Worm (Caenorhabditis elegans) whole organism, mixed stage, embryonic: ENCODE results near the gene osm-12.
"Not testable (repeated sequence)": the region's sequence is repeated elsewhere in the genome, so short reads cannot be mapped to it uniquely, and the experiment has no call there.

Experiments
- M03D4.4 ChIP-seq: sonication (generic microtip); optimal IDR thresholded peaks from 2 replicates; lab custom pipeline; 2017; ENCODE audit warnings: mild to moderate bottlenecking, missing genetic modification characterization, missing compliant biosample characterization
- bed-3 ChIP-seq: fragments of 200-800 bp; sonication (Bioruptor generic); optimal IDR thresholded peaks from 3 replicates; lab custom pipeline; 2018; ENCODE audit warnings: mild to moderate bottlenecking, missing genetic modification characterization, moderate library complexity, missing compliant biosample characterization
- blmp-1 ChIP-seq: fragments of 150-350 bp; optimal IDR thresholded peaks from 2 replicates; lab custom pipeline; 2014; ENCODE audit warnings: missing biosample characterization, missing genetic modification characterization
- ceh-39 ChIP-seq: fragments of 150-350 bp; optimal IDR thresholded peaks from 2 replicates; lab custom pipeline; 2014; ENCODE audit warnings: missing biosample characterization, missing genetic modification characterization
- ceh-83 ChIP-seq: fragments of 200-800 bp; sonication (Bioruptor generic); optimal IDR thresholded peaks from 2 replicates; lab custom pipeline; 2018; ENCODE audit warnings: mild to moderate bottlenecking, missing genetic modification characterization, missing compliant biosample characterization
- ces-1 ChIP-seq: fragments of 150-350 bp; optimal IDR thresholded peaks from 2 replicates; lab custom pipeline; 2014; ENCODE audit warnings: missing biosample characterization, missing genetic modification reagents, missing genetic modification characterization
- drap-1 ChIP-seq: fragments of 200-800 bp; sonication (Bioruptor generic); optimal IDR thresholded peaks from 3 replicates; lab custom pipeline; 2018; ENCODE audit warnings: mild to moderate bottlenecking, missing genetic modification characterization, missing compliant biosample characterization
- elt-1 ChIP-seq: sonication (generic microtip); optimal IDR thresholded peaks from 2 replicates; lab custom pipeline; 2017; ENCODE audit warnings: missing genetic modification characterization, mild to moderate bottlenecking, missing compliant biosample characterization, antibody characterized with exemption, moderate library complexity, borderline replicate concordance; ENCODE audit not compliant: insufficient read depth
- elt-3 ChIP-seq: fragments of 150-350 bp; optimal IDR thresholded peaks from 2 replicates; lab custom pipeline; 2014; ENCODE audit warnings: missing biosample characterization, missing genetic modification characterization
- flh-1 ChIP-seq: fragments of 200-800 bp; sonication (Bioruptor generic); optimal IDR thresholded peaks from 2 replicates; lab custom pipeline; 2018; ENCODE audit warnings: mild to moderate bottlenecking, missing genetic modification characterization, moderate library complexity, missing compliant biosample characterization
- ham-2 ChIP-seq: fragments of 200-800 bp; sonication (Bioruptor generic); optimal IDR thresholded peaks from 2 replicates; lab custom pipeline; 2018; ENCODE audit warnings: mild to moderate bottlenecking, missing genetic modification characterization, missing compliant biosample characterization
- hlh-1 ChIP-seq: fragments of 150-350 bp; optimal IDR thresholded peaks from 2 replicates; lab custom pipeline; 2014; ENCODE audit warnings: missing biosample characterization, missing genetic modification reagents, missing genetic modification characterization
- lin-13 ChIP-seq: fragments of 150-350 bp; optimal IDR thresholded peaks from 2 replicates; lab custom pipeline; 2014; ENCODE audit warnings: missing biosample characterization, missing genetic modification characterization
- lin-32 ChIP-seq: fragments of 200-800 bp; sonication (Bioruptor generic); optimal IDR thresholded peaks from 2 replicates; lab custom pipeline; 2018; ENCODE audit warnings: mild to moderate bottlenecking, missing genetic modification characterization, missing compliant biosample characterization
- mab-5 ChIP-seq: fragments of 150-350 bp; optimal IDR thresholded peaks from 2 replicates; lab custom pipeline; 2014; ENCODE audit warnings: missing biosample characterization, missing genetic modification characterization
- mep-1 ChIP-seq: fragments of 150-350 bp; optimal IDR thresholded peaks from 2 replicates; lab custom pipeline; 2017; ENCODE audit warnings: missing biosample characterization, missing genetic modification reagents, missing genetic modification characterization, inconsistent platforms
- mls-2 ChIP-seq: sonication (generic microtip); optimal IDR thresholded peaks from 2 replicates; lab custom pipeline; 2016; ENCODE audit warnings: mild to moderate bottlenecking, missing genetic modification characterization, moderate library complexity, missing compliant biosample characterization
- nhr-12 ChIP-seq: fragments of 150-350 bp; optimal IDR thresholded peaks from 2 replicates; lab custom pipeline; 2014; ENCODE audit warnings: missing biosample characterization, missing genetic modification characterization
- nhr-2 ChIP-seq: fragments of 150-350 bp; optimal IDR thresholded peaks from 2 replicates; lab custom pipeline; 2014; ENCODE audit warnings: missing biosample characterization, missing genetic modification characterization
- nhr-237 ChIP-seq: fragments of 150-350 bp; optimal IDR thresholded peaks from 2 replicates; lab custom pipeline; 2014; ENCODE audit warnings: missing biosample characterization, missing genetic modification characterization
- nhr-28 ChIP-seq: fragments of 150-350 bp; optimal IDR thresholded peaks from 2 replicates; lab custom pipeline; 2014; ENCODE audit warnings: missing biosample characterization, missing genetic modification characterization
- pha-4 ChIP-seq: fragments of 150-350 bp; optimal IDR thresholded peaks from 2 replicates; lab custom pipeline; 2018; ENCODE audit warnings: missing biosample characterization, missing genetic modification reagents, missing genetic modification characterization
- sptf-1 ChIP-seq: sonication (generic microtip); optimal IDR thresholded peaks from 2 replicates; lab custom pipeline; 2017; ENCODE audit warnings: mild to moderate bottlenecking, missing genetic modification characterization, moderate library complexity, missing compliant biosample characterization
- tbx-8 ChIP-seq: fragments of 200-800 bp; sonication (Bioruptor generic); optimal IDR thresholded peaks from 2 replicates; lab custom pipeline; 2018; ENCODE audit warnings: mild to moderate bottlenecking, missing genetic modification characterization, moderate library complexity, missing compliant biosample characterization
- unc-120 ChIP-seq: sonication (generic microtip); optimal IDR thresholded peaks from 2 replicates; lab custom pipeline; 2017; ENCODE audit warnings: missing genetic modification characterization, missing compliant biosample characterization; ENCODE audit not compliant: poor library complexity, severe bottlenecking
- unc-39 ChIP-seq: fragments of 150-350 bp; optimal IDR thresholded peaks from 2 replicates; lab custom pipeline; 2014; ENCODE audit warnings: missing biosample characterization, missing genetic modification characterization
- ztf-11 ChIP-seq: fragments of 150-350 bp; optimal IDR thresholded peaks from 2 replicates; lab custom pipeline; 2014; ENCODE audit warnings: missing biosample characterization, missing genetic modification characterization

Gene osm-12

ce11 chrIII:12182919-12183318, 19.4 kb downstream of the osm-12 start, which contains the start of gene Y75B8A.10:
TSS of gene Y75B8A.10 (minus strand) at chrIII:12183019.
- TF ChIP-seq nhr-237 (tag; lab: Kevin White, UChicago) (no peak), sptf-1 (tag; lab: Kevin White, UChicago) (no peak)
- TF ChIP-seq, all 35 proteins: peak for 0

- TF ChIP-seq pha-4 (tag; lab: Kevin White, UChicago) = peak; percentile 68
- no peak for TF ChIP-seq tbx-8 (GFP tag; lab: Kevin White, UChicago)
- peak; percentile 53 for TF ChIP-seq mep-1 (tag; lab: Kevin White, UChicago)
- peak; percentile 34 for TF ChIP-seq unc-120 (tag; lab: Kevin White, UChicago)
- peak; percentile 53 for TF ChIP-seq blmp-1 (tag; lab: Kevin White, UChicago)
- TF ChIP-seq nhr-2 (tag; lab: Kevin White, UChicago) = no peak
- TF ChIP-seq elt-1 (tag; lab: Kevin White, UChicago) = no peak
- TF ChIP-seq hlh-1 = peak; percentile 2
- TF ChIP-seq mls-2 = no peak
- TF ChIP-seq ham-2 (GFP tag; lab: Kevin White, UChicago) = peak; percentile 58
- TF ChIP-seq drap-1 (GFP tag; lab: Kevin White, UChicago) = no peak
Observed at ce11 chrIII:12178121-12178520, 24.2 kb downstream of the osm-12 start.

- not testable (repeated sequence) for TF ChIP-seq flh-1 (GFP tag; lab: Kevin White, UChicago); elt-1 (tag; lab: Kevin White, UChicago); mab-5 (tag; lab: Kevin White, UChicago)
- TF ChIP-seq, all 35 proteins: peak for 0; not testable (repeated sequence) for 35
Observed at ce11 chrIII:12177145-12177544, 25.2 kb downstream of the osm-12 start, which contains the start of gene gly-11. TSS of gene gly-11 (minus strand) at chrIII:12177245.

ce11 chrIII:12167030-12167429, 35.3 kb downstream of the osm-12 start:
- TF ChIP-seq nhr-237 (tag; lab: Kevin White, UChicago) (no peak), nhr-12 (tag; lab: Kevin White, UChicago) (no peak), nhr-2 (tag; lab: Kevin White, UChicago) (no peak), lin-32 (GFP tag; lab: Kevin White, UChicago) (no peak), elt-3 (tag; lab: Kevin White, UChicago) (no peak), mab-5 (tag; lab: Kevin White, UChicago) (no peak), ceh-83 (GFP tag; lab: Kevin White, UChicago) (no peak), blmp-1 (tag; lab: Kevin White, UChicago) (no peak), ham-2 (GFP tag; lab: Kevin White, UChicago) (no peak), nhr-28 (tag; lab: Kevin White, UChicago) (no peak), bed-3 (no peak), drap-1 (GFP tag; lab: Kevin White, UChicago) (no peak), ces-1 (no peak)

ce11 chrIII:12165305-12165704, 37.0 kb downstream of the osm-12 start:
- TF ChIP-seq lin-13 (tag; lab: Kevin White, UChicago) = no peak

- TF ChIP-seq ham-2 (GFP tag; lab: Kevin White, UChicago) (no peak), drap-1 (GFP tag; lab: Kevin White, UChicago) (no peak), ztf-11 (tag; lab: Kevin White, UChicago) (no peak), ceh-39 (no peak), nhr-2 (tag; lab: Kevin White, UChicago) (no peak)
Observed at ce11 chrIII:12164414-12164813, 37.9 kb downstream of the osm-12 start.

ce11 chrIII:12160929-12161328, 41.4 kb downstream of the osm-12 start:
- no peak for TF ChIP-seq elt-1 (tag; lab: Kevin White, UChicago)
- TF ChIP-seq ham-2 (GFP tag; lab: Kevin White, UChicago) = no peak
- TF ChIP-seq M03D4.4 (tag; lab: Kevin White, UChicago) = no peak
- no peak for TF ChIP-seq unc-39 (tag; lab: Kevin White, UChicago)
- TF ChIP-seq mls-2 = no peak
